Worm (Caenorhabditis elegans) whole organism, L2 larva: ENCODE data around the gene unc-8.

Source experiments
- C34F6.9 ChIP-seq: fragments of 150-350 bp; optimal IDR thresholded peaks from 2 replicates; lab custom pipeline; 2014; ENCODE audit warnings: missing biosample characterization, missing genetic modification characterization
- R02D3.7 ChIP-seq: fragments of 150-350 bp; optimal IDR thresholded peaks from 2 replicates; lab custom pipeline; 2014; ENCODE audit warnings: missing biosample characterization, missing genetic modification characterization
- Y55F3AM.14 ChIP-seq: fragments of 200-800 bp; sonication (Bioruptor generic); optimal IDR thresholded peaks from 2 replicates; lab custom pipeline; 2018; ENCODE audit warnings: mild to moderate bottlenecking, missing genetic modification characterization, missing compliant biosample characterization
- ZK546.5 ChIP-seq: sonication (generic microtip); optimal IDR thresholded peaks from 2 replicates; lab custom pipeline; 2017; ENCODE audit warnings: missing biosample characterization, missing genetic modification characterization
- alr-1 ChIP-seq: fragments of 150-350 bp; optimal IDR thresholded peaks from 2 replicates; lab custom pipeline; 2014; ENCODE audit warnings: missing biosample characterization, missing genetic modification characterization
- aly-2 ChIP-seq: fragments of 150-350 bp; optimal IDR thresholded peaks from 2 replicates; lab custom pipeline; 2014; ENCODE audit warnings: missing biosample characterization, missing genetic modification characterization
- ama-1 ChIP-seq: fragments of 150-350 bp; optimal IDR thresholded peaks from 2 replicates; lab custom pipeline; 2018; ENCODE audit warnings: inconsistent platforms
- blmp-1 ChIP-seq: sonication (generic microtip); optimal IDR thresholded peaks from 2 replicates; lab custom pipeline; 2017; ENCODE audit warnings: missing genetic modification characterization, mild to moderate bottlenecking, missing compliant biosample characterization, antibody characterized with exemption, moderate library complexity; ENCODE audit not compliant: insufficient read depth
- crh-2 ChIP-seq: sonication (generic microtip); optimal IDR thresholded peaks from 2 replicates; lab custom pipeline; 2017; ENCODE audit warnings: missing biosample characterization, missing genetic modification characterization
- dmd-4 ChIP-seq: sonication (generic microtip); optimal IDR thresholded peaks from 2 replicates; lab custom pipeline; 2017; ENCODE audit warnings: missing biosample characterization, missing genetic modification characterization
- elt-3 ChIP-seq: sonication (generic microtip); optimal IDR thresholded peaks from 2 replicates; lab custom pipeline; 2017; ENCODE audit warnings: missing biosample characterization, missing genetic modification characterization
- gmeb-1 ChIP-seq: fragments of 150-350 bp; optimal IDR thresholded peaks from 2 replicates; lab custom pipeline; 2014; ENCODE audit warnings: missing biosample characterization, missing genetic modification characterization
- lin-11 ChIP-seq: fragments of 150-350 bp; sonication (generic microtip); optimal IDR thresholded peaks from 2 replicates; lab custom pipeline; 2014; ENCODE audit warnings: missing biosample characterization, missing genetic modification characterization, inconsistent platforms, mixed read lengths
- lin-13 ChIP-seq: fragments of 150-350 bp; optimal IDR thresholded peaks from 2 replicates; lab custom pipeline; 2014; ENCODE audit warnings: missing biosample characterization, missing genetic modification reagents, missing genetic modification characterization
- lin-39 ChIP-seq: fragments of 150-350 bp; optimal IDR thresholded peaks from 2 replicates; lab custom pipeline; 2014; ENCODE audit warnings: missing biosample characterization, missing genetic modification reagents, missing genetic modification characterization
- lsy-2 ChIP-seq, 2 experiments: fragments of 150-350 bp in 1 of 2; sonication (generic microtip) in 1 of 2; optimal IDR thresholded peaks; 2 replicates each; lab custom pipeline; 2014 to 2017; ENCODE audit warnings: missing biosample characterization in 2 of 2, missing genetic modification characterization in 2 of 2
- mab-5 ChIP-seq: fragments of 150-350 bp; optimal IDR thresholded peaks from 2 replicates; lab custom pipeline; 2014; ENCODE audit warnings: missing biosample characterization, missing genetic modification characterization
- mdl-1 ChIP-seq, 2 experiments: fragments of 150-350 bp in 1 of 2; sonication (generic microtip) in 1 of 2; optimal IDR thresholded peaks; 2 replicates each; lab custom pipeline; 2017; ENCODE audit warnings: missing biosample characterization in 2 of 2, missing genetic modification characterization in 2 of 2
- nhr-10 ChIP-seq: sonication (generic microtip); optimal IDR thresholded peaks from 2 replicates; lab custom pipeline; 2017; ENCODE audit warnings: missing biosample characterization, missing genetic modification characterization
- nhr-11 ChIP-seq: fragments of 150-350 bp; optimal IDR thresholded peaks from 2 replicates; lab custom pipeline; 2014; ENCODE audit warnings: missing biosample characterization, missing genetic modification characterization
- nhr-12 ChIP-seq: fragments of 150-350 bp; optimal IDR thresholded peaks from 2 replicates; lab custom pipeline; 2014; ENCODE audit warnings: missing biosample characterization, missing genetic modification characterization
- nhr-129 ChIP-seq: fragments of 150-350 bp; optimal IDR thresholded peaks from 2 replicates; lab custom pipeline; 2014; ENCODE audit warnings: missing biosample characterization, missing genetic modification characterization
- nhr-21 ChIP-seq: fragments of 150-350 bp; optimal IDR thresholded peaks from 2 replicates; lab custom pipeline; 2014; ENCODE audit warnings: missing biosample characterization, missing genetic modification characterization
- nhr-23 ChIP-seq: fragments of 150-350 bp; optimal IDR thresholded peaks from 2 replicates; lab custom pipeline; 2014; ENCODE audit warnings: missing biosample characterization, missing genetic modification reagents, missing genetic modification characterization
- nhr-237 ChIP-seq: fragments of 150-350 bp; optimal IDR thresholded peaks from 2 replicates; lab custom pipeline; 2014; ENCODE audit warnings: missing biosample characterization, missing genetic modification characterization
- nhr-25 ChIP-seq: fragments of 150-350 bp; sonication (generic microtip); optimal IDR thresholded peaks from 3 replicates; lab custom pipeline; 2014; ENCODE audit warnings: missing biosample characterization, missing genetic modification characterization
- nhr-77 ChIP-seq: fragments of 150-350 bp; optimal IDR thresholded peaks from 2 replicates; lab custom pipeline; 2014; ENCODE audit warnings: missing biosample characterization, missing genetic modification characterization
- peb-1 ChIP-seq: fragments of 150-350 bp; optimal IDR thresholded peaks from 2 replicates; lab custom pipeline; 2014; ENCODE audit warnings: missing biosample characterization, missing genetic modification characterization
- sem-4 ChIP-seq: fragments of 150-350 bp; optimal IDR thresholded peaks from 2 replicates; lab custom pipeline; 2014; ENCODE audit warnings: missing biosample characterization, missing genetic modification reagents, missing genetic modification characterization
- skn-1 ChIP-seq: sonication (generic microtip); optimal IDR thresholded peaks from 2 replicates; lab custom pipeline; 2017; ENCODE audit warnings: missing biosample characterization, missing genetic modification characterization
- sma-3 ChIP-seq: sonication (generic microtip); optimal IDR thresholded peaks from 2 replicates; lab custom pipeline; 2016; ENCODE audit warnings: missing genetic modification reagents, missing genetic modification characterization, missing compliant biosample characterization
- sma-9 ChIP-seq, 2 experiments: fragments of 150-350 bp in 1 of 2; sonication (generic microtip) in 1 of 2; optimal IDR thresholded peaks; 2 replicates each; lab custom pipeline; 2014 to 2016; ENCODE audit warnings: missing genetic modification characterization in 2 of 2, mild to moderate bottlenecking in 1 of 2, missing biosample characterization in 1 of 2, missing compliant biosample characterization in 1 of 2, missing genetic modification reagents in 1 of 2, moderate library complexity in 1 of 2
- snpc-4 ChIP-seq: fragments of 150-350 bp; optimal IDR thresholded peaks from 2 replicates; lab custom pipeline; 2014; ENCODE audit warnings: missing biosample characterization, missing genetic modification characterization
- unc-55 ChIP-seq: fragments of 150-350 bp; sonication (generic microtip); optimal IDR thresholded peaks from 3 replicates; lab custom pipeline; 2014; ENCODE audit warnings: missing biosample characterization, missing genetic modification reagents, missing genetic modification characterization
- unc-62 ChIP-seq: fragments of 150-350 bp; optimal IDR thresholded peaks from 2 replicates; lab custom pipeline; 2014; ENCODE audit warnings: missing biosample characterization, missing genetic modification reagents, missing genetic modification characterization
- zag-1 ChIP-seq: fragments of 150-350 bp; optimal IDR thresholded peaks from 2 replicates; lab custom pipeline; 2014; ENCODE audit warnings: missing biosample characterization, missing genetic modification characterization
- ztf-1 ChIP-seq: fragments of 200-800 bp; sonication (Bioruptor generic); conservative IDR thresholded peaks from 2 replicates; pipeline ENCODE4 v1.3.6; 2022; ENCODE audit warnings: missing genetic modification characterization, missing compliant biosample characterization
- ztf-11 ChIP-seq: sonication (generic microtip); optimal IDR thresholded peaks from 2 replicates; lab custom pipeline; 2017; ENCODE audit warnings: missing biosample characterization, missing genetic modification characterization
- ztf-4 ChIP-seq: fragments of 150-350 bp; optimal IDR thresholded peaks from 2 replicates; lab custom pipeline; 2014; ENCODE audit warnings: missing biosample characterization, missing genetic modification characterization

The unc-8 gene

DNA sequence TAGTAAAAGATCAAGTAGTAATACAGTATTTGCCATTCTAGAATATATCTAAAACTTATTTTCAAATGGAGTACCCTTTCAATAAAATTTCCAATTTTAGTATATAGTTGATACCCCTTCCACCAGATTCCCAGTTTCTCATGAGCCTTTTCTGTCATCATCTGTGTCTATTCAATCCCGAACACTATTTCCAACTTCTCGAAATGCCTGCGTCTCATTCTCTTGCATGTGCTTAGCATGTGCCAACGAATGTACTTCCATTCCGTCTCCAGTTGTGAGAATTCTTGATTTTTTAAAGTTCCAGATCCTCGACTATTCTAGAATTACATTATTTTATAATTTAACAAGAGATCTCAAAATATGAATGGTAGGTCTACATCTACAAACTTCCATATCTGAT, 30.4 kb upstream of the unc-8 start, which contains the start of gene C42D4.18:
C42D4.18 (plus strand) TSS at position 231 of the 400 bp plus-strand sequence.
- no peak for TF ChIP-seq sem-4 (tag; lab: Kevin White, UChicago)
- no peak for TF ChIP-seq ama-1 (lab: Kevin White, UChicago)
- no peak for TF ChIP-seq ztf-1 (GFP tag; lab: Robert Waterston, UW)
- TF ChIP-seq sma-9 (GFP tag; optimal IDR thresholded peaks at IDR 0.05; lab: Kevin White, UChicago) = peak; percentile 36
- TF ChIP-seq sma-9 (tag; optimal IDR thresholded peaks at IDR 0.05; lab: Kevin White, UChicago) = no peak
- TF ChIP-seq lsy-2 (tag; optimal IDR thresholded peaks at IDR 0.05; lab: Kevin White, UChicago) = peak in 1 of 2 experiments; percentile 48
- TF ChIP-seq C34F6.9 (tag; lab: Kevin White, UChicago) = peak; percentile 62
- no peak for TF ChIP-seq lin-11 (tag; lab: Kevin White, UChicago)
- TF ChIP-seq unc-55 (GFP tag; lab: Kevin White, UChicago) = peak; percentile 55
- peak; percentile 26 for TF ChIP-seq nhr-129 (tag; lab: Kevin White, UChicago)
- TF ChIP-seq mdl-1 (tag; optimal IDR thresholded peaks at IDR 0.05; lab: Kevin White, UChicago) = peak in 1 of 2 experiments; percentile 37
- TF ChIP-seq crh-2 (tag; lab: Kevin White, UChicago) = no peak
- no peak for TF ChIP-seq elt-3 (tag; lab: Kevin White, UChicago)
- TF ChIP-seq, all 48 proteins: peak for 6

DNA sequence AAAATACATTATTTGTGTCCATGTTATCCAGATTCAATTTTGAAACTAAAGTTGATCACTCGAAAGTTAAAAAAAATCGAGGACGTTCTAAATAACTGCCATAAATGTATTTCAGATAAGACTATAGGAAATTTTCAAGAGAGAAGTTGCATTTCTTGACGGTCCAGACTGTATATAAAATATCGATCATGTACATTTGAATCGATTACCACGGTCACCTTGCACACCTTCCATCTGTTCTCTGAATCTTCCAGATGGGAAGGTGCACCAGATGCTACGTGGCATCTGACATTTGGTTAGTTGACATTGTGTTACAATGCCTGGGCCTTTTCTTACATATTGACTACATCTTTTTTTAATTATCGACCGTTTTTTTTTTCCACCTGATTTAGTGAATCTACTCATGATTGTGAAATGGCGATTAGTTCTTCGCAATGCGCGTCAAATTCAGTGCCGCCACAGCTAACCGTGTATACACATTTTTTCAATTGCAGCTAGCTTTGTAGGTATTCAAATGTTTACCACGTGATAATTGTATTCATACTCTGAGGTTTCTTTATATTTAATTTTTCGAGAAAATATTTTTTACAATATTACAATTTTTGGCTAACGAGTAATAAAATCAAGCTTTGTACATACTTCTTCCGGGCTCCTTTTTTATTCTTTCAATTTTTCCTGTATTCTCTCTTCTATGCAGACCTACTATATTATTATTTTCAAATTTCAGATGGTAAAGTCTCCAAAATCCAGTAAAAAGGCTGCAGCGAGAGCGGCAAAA, 28.8 kb upstream of the unc-8 start, which contains the start of gene skr-16:
skr-16 (plus strand) TSS at position 728 of the 778 bp plus-strand sequence.
- peak; percentile 31 for TF ChIP-seq unc-55 (GFP tag; lab: Kevin White, UChicago)
- no peak for TF ChIP-seq gmeb-1
- TF ChIP-seq nhr-21 (tag; lab: Kevin White, UChicago) = no peak
- TF ChIP-seq sma-3 = peak; percentile 5
- TF ChIP-seq C34F6.9 (tag; lab: Kevin White, UChicago) = peak; percentile 70
- peak; percentile 1 for TF ChIP-seq lin-13 (GFP tag; lab: Kevin White, UChicago)
- peak; percentile 0 for TF ChIP-seq nhr-129 (tag; lab: Kevin White, UChicago)
- peak; percentile 43 for TF ChIP-seq crh-2 (tag; lab: Kevin White, UChicago)

- TF ChIP-seq aly-2 (tag; lab: Kevin White, UChicago) = no peak
- TF ChIP-seq dmd-4 (tag; lab: Kevin White, UChicago) = no peak
- TF ChIP-seq nhr-77 (tag; lab: Kevin White, UChicago) = no peak
- no peak for TF ChIP-seq skn-1 (tag; lab: Kevin White, UChicago)
- no peak for TF ChIP-seq Y55F3AM.14 (GFP tag; lab: Kevin White, UChicago)
Observed at ce11 chrIV:7171222-7171621, 25.7 kb upstream of the unc-8 start, which contains the start of gene str-220. str-220 (minus strand) TSS chrIV:7171322.

DNA sequence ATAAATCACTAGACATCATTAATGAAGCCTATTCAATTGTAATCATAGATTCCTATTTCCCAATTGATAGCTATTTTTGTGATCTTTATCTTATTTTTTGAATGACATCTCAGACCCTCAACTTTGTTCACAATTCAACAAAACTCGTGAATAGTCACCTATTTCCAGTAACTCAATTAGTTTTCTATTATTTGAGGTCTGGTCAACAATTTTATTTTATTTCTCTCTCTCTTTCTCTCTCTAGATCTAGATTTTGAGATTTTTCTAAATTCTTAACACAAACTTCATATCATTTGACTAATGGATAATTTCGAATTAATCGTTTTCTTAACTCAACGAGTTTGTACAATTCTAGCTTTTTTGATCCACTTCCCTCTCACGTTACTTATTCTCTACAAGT, 23.5 kb upstream of the unc-8 start, which contains the start of gene str-1:
str-1 (plus strand) TSS at position 301 of the 400 bp plus-strand sequence.
- TF ChIP-seq nhr-237 (tag; lab: Kevin White, UChicago) (no peak), nhr-11 (no peak), blmp-1 (no peak), unc-62 (no peak), mab-5 (tag; lab: Kevin White, UChicago) (no peak), sma-9 (GFP tag; optimal IDR thresholded peaks at IDR 0.05; lab: Kevin White, UChicago) (no peak), sma-9 (tag; optimal IDR thresholded peaks at IDR 0.05; lab: Kevin White, UChicago) (no peak), ztf-4 (no peak), nhr-10 (tag; lab: Kevin White, UChicago) (no peak), zag-1 (tag; lab: Kevin White, UChicago) (no peak)

DNA sequence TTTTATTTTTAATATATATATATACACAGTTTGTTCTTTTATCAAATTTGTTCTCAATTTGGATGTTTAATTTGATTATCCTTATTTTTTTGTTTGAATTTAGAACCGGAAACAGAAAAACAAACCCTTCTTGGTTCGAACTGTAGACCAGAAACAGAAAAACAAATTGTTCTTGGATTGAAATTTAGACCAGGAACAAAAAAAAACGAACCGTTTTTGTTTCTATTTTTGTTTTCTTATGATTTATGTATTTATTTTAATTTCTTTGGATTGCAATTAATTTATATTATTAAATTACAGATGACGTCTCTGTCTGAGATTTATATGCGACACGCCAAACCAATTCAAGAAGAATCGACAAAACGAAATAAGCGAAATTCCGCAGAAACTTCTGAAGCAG, 21.6 kb upstream of the unc-8 start, which contains the start of gene C42D4.19:
C42D4.19 (plus strand) TSS at position 301 of the 400 bp plus-strand sequence.
- TF ChIP-seq peb-1 (tag; lab: Kevin White, UChicago) (no peak), nhr-12 (tag; lab: Kevin White, UChicago) (no peak), crh-2 (tag; lab: Kevin White, UChicago) (no peak), blmp-1 (no peak), mab-5 (tag; lab: Kevin White, UChicago) (no peak), ztf-11 (tag; lab: Kevin White, UChicago) (no peak), alr-1 (no peak), lin-39 (tag; lab: Kevin White, UChicago) (no peak), snpc-4 (tag; lab: Kevin White, UChicago) (no peak), nhr-23 (tag; lab: Kevin White, UChicago) (no peak), R02D3.7 (tag; lab: Kevin White, UChicago) (no peak), ztf-1 (GFP tag; lab: Robert Waterston, UW) (no peak), gmeb-1 (no peak), ama-1 (lab: Kevin White, UChicago) (no peak), ZK546.5 (tag; lab: Kevin White, UChicago) (no peak), nhr-25 (tag; lab: Kevin White, UChicago) (no peak), Y55F3AM.14 (GFP tag; lab: Kevin White, UChicago) (no peak)
